Worm (Caenorhabditis elegans): ENCODE data around the gene nep-12.

DNA sequence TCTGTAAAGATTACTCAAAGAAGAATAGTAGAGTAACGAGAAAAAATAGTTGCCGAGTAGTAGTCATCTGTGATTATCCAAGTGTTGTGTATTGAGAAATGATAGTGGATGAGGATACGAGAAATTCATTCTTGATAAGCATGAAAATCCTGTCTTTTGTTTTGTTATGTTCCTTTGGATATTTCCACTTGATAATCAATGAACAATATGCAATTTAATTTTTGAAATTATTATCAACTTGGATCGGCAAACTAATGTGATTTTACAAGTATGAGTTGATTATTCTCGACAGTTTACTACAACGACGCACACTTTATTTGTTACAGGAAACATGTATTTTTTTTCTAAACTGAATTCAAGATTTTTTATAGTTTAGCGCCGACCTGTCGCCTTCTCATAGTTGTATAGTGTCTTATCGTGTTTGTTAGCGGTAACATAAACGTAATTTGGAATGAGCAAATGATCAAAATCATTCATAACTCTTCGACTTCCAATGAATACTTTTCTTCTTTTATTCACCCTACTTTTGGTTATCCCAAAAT lies 10.4 kb downstream of the nep-12 start, which contains the start of the genes F26G1.9 and F26G1.10:
- TF ChIP-seq tbx-2 (tag; optimal IDR thresholded peaks at IDR 0.05) (no peak), pqm-1 (tag; optimal IDR thresholded peaks at IDR 0.05) (no peak), unc-55 (GFP tag; optimal IDR thresholded peaks at IDR 0.05) (no peak), unc-42 (tag; optimal IDR thresholded peaks at IDR 0.05) (no peak), ceh-31 (tag; optimal IDR thresholded peaks at IDR 0.05) (no peak), rnt-1 (tag; optimal IDR thresholded peaks at IDR 0.05) (no peak), nhr-232 (tag; optimal IDR thresholded peaks at IDR 0.05) (no peak)
